Worm (Caenorhabditis elegans) whole organism, L4/young adult: ENCODE measurements around the gene Y82E9BL.5.
"Not testable (repeated sequence)": the region's sequence is repeated elsewhere in the genome, so short reads cannot be mapped to it uniquely, and the experiment has no call there.

Source experiments
- W03F9.2 ChIP-seq: fragments of 150-350 bp; optimal IDR thresholded peaks from 2 replicates; lab custom pipeline; 2014; ENCODE audit warnings: missing biosample characterization, missing genetic modification characterization
- dao-5 ChIP-seq: sonication (generic microtip); optimal IDR thresholded peaks from 2 replicates; lab custom pipeline; 2016; ENCODE audit warnings: missing genotype, missing genetic modification characterization, moderate library complexity, missing compliant biosample characterization
- him-1 ChIP-seq: sonication (generic microtip); optimal IDR thresholded peaks from 2 replicates; lab custom pipeline; 2016; ENCODE audit warnings: missing genotype, missing genetic modification reagents, missing genetic modification characterization, missing compliant biosample characterization

DNA sequence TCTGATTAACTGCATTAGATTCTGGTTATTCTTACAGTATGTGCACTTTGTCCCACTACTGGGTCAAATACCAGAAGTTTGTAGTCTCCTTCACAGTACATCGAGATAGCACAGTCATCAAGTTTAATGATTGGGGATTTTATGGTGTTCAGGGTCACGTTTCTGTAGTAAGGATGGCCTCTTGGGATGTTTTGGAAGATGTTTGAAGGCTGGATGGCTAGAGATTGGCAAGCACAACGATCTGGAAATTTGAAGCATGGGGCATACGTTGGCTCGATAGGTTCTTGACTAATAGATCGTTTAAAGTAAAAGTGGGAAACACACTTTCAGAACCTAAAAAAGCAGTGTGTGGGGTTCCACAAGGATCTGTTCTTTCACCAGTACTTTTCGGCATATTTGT, 10.5 kb upstream of the Y82E9BL.5 start, which contains the start of gene Y82E9BR.8:
- TF ChIP-seq him-1; W03F9.2 (tag; lab: Kevin White, UChicago); dao-5 (tag; lab: Kevin White, UChicago): not testable (repeated sequence)
